Fruit fly (Drosophila melanogaster) whole organism, embryonic: ENCODE data around the gene CG10801.

Experiments used
- Atf3 ChIP-seq: fragments of 200-800 bp; sonication (Bioruptor generic); optimal IDR thresholded peaks from 3 replicates; lab custom pipeline; 2016; ENCODE audit warnings: missing biosample characterization, missing genetic modification characterization
- Awh ChIP-seq: fragments of 200-800 bp; sonication (Bioruptor generic); IDR thresholded peaks from 2 replicates; pipeline ENCODE4, ENCODE4 v1.3.6; 2022; ENCODE audit warnings: missing biosample characterization, missing genetic modification characterization
- CG10431 ChIP-seq: fragments of 200-800 bp; sonication (Bioruptor generic); optimal IDR thresholded peaks from 3 replicates; lab custom pipeline; 2018; ENCODE audit warnings: missing biosample characterization, mild to moderate bottlenecking, missing genetic modification characterization
- CG10543 ChIP-seq: fragments of 200-800 bp; sonication (Bioruptor generic); optimal IDR thresholded peaks from 3 replicates; lab custom pipeline; 2017; ENCODE audit warnings: missing biosample characterization, mild to moderate bottlenecking, missing genetic modification characterization, moderate library complexity
- CG10979 ChIP-seq: fragments of 200-800 bp; sonication (Bioruptor generic); optimal IDR thresholded peaks from 2 replicates; lab custom pipeline; 2018; ENCODE audit warnings: missing biosample characterization, mild to moderate bottlenecking, missing genetic modification characterization, moderate library complexity
- CG13624 ChIP-seq: fragments of 200-800 bp; sonication (Bioruptor generic); optimal IDR thresholded peaks from 2 replicates; lab custom pipeline; 2016; ENCODE audit warnings: missing biosample characterization, missing genetic modification characterization
- CG13775 ChIP-seq: fragments of 200-800 bp; sonication (Bioruptor generic); optimal IDR thresholded peaks from 3 replicates; lab custom pipeline; 2017; ENCODE audit warnings: missing biosample characterization, mild to moderate bottlenecking, missing genetic modification characterization
- CG13894 ChIP-seq: fragments of 200-800 bp; sonication (Bioruptor generic); optimal IDR thresholded peaks from 3 replicates; lab custom pipeline; 2018; ENCODE audit warnings: missing biosample characterization, mild to moderate bottlenecking, missing genetic modification characterization, moderate library complexity
- CG14860 ChIP-seq: fragments of 200-800 bp; sonication (Bioruptor generic); IDR thresholded peaks from 3 replicates; pipeline ENCODE4 v1.3.6; 2022; ENCODE audit warnings: missing biosample characterization, missing genetic modification characterization; ENCODE audit not compliant: partially characterized antibody
- CG15601 ChIP-seq: fragments of 200-800 bp; sonication (Bioruptor generic); optimal IDR thresholded peaks from 3 replicates; lab custom pipeline; 2019; ENCODE audit warnings: missing biosample characterization, mild to moderate bottlenecking, missing genetic modification characterization, moderate library complexity
- CG16779 ChIP-seq: fragments of 200-800 bp; sonication (Bioruptor generic); IDR thresholded peaks from 2 replicates; pipeline ENCODE4 v1.3.6; 2022; ENCODE audit warnings: missing biosample characterization, missing genetic modification characterization
- CG16863 ChIP-seq: fragments of 200-800 bp; sonication (Bioruptor generic); optimal IDR thresholded peaks from 3 replicates; lab custom pipeline; 2016; ENCODE audit warnings: missing biosample characterization, missing genetic modification characterization
- CG17802 ChIP-seq: fragments of 200-800 bp; sonication (Bioruptor generic); optimal IDR thresholded peaks from 2 replicates; lab custom pipeline; 2018; ENCODE audit warnings: missing biosample characterization, mild to moderate bottlenecking, missing genetic modification characterization, moderate library complexity
- CG18619 ChIP-seq: fragments of 200-800 bp; sonication (Bioruptor generic); optimal IDR thresholded peaks from 3 replicates; lab custom pipeline; 2017; ENCODE audit warnings: missing biosample characterization, mild to moderate bottlenecking, missing genetic modification characterization
- CG2889 ChIP-seq: fragments of 200-800 bp; sonication (Bioruptor generic); IDR thresholded peaks from 3 replicates; pipeline ENCODE4 v1.3.6; 2022; ENCODE audit warnings: missing biosample characterization, missing genetic modification characterization
- CG32532 ChIP-seq: fragments of 200-800 bp; sonication (Bioruptor generic); IDR thresholded peaks from 2 replicates; pipeline ENCODE4 v1.3.6; 2022; ENCODE audit warnings: missing biosample characterization, missing genetic modification characterization
- CG3847 ChIP-seq: fragments of 200-800 bp; sonication (Bioruptor generic); IDR thresholded peaks from 2 replicates; pipeline ENCODE4 v1.3.6; 2022; ENCODE audit warnings: missing biosample characterization, missing genetic modification characterization
- CG4282 ChIP-seq: fragments of 200-800 bp; sonication (Bioruptor generic); optimal IDR thresholded peaks from 2 replicates; lab custom pipeline; 2016; ENCODE audit warnings: missing biosample characterization, missing genetic modification characterization
- CG6654 ChIP-seq: fragments of 200-800 bp; sonication (Bioruptor generic); optimal IDR thresholded peaks from 2 replicates; lab custom pipeline; 2017; ENCODE audit warnings: missing biosample characterization, mild to moderate bottlenecking, missing genetic modification characterization
- CG8478 ChIP-seq: fragments of >200 bp; optimal IDR thresholded peaks from 2 replicates; lab custom pipeline; 2018
- Mes4 ChIP-seq: fragments of 200-800 bp; sonication (Bioruptor generic); optimal IDR thresholded peaks from 2 replicates; lab custom pipeline; 2016; ENCODE audit warnings: missing biosample characterization, missing genetic modification characterization
- Nf-YA ChIP-seq: fragments of 200-800 bp; sonication (Bioruptor generic); IDR thresholded peaks from 2 replicates; pipeline ENCODE4 v1.3.6; 2022; ENCODE audit warnings: missing biosample characterization, missing genetic modification characterization
- Opbp ChIP-seq: fragments of 200-800 bp; sonication (Bioruptor generic); IDR thresholded peaks from 3 replicates; pipeline ENCODE4 v1.3.6; 2022; ENCODE audit warnings: missing biosample characterization, missing genetic modification characterization; ENCODE audit not compliant: partially characterized antibody
- Six4 ChIP-seq: fragments of 200-800 bp; sonication (Bioruptor generic); optimal IDR thresholded peaks from 2 replicates; lab custom pipeline; 2016; ENCODE audit warnings: missing biosample characterization, missing genetic modification characterization
- Spps ChIP-seq: fragments of 200-800 bp; sonication (Bioruptor generic); optimal IDR thresholded peaks from 2 replicates; lab custom pipeline; 2018; ENCODE audit warnings: missing biosample characterization, mild to moderate bottlenecking, missing genetic modification characterization
- Sry-δ ChIP-seq: fragments of 200-800 bp; sonication (Bioruptor generic); optimal IDR thresholded peaks from 2 replicates; lab custom pipeline; 2016; ENCODE audit warnings: missing biosample characterization, missing genetic modification characterization
- abd-A ChIP-seq: fragments of 200-800 bp; sonication (Bioruptor generic); optimal IDR thresholded peaks from 3 replicates; lab custom pipeline; 2019; ENCODE audit warnings: missing biosample characterization, mild to moderate bottlenecking, missing genetic modification characterization, moderate library complexity
- ara ChIP-seq: fragments of 200-800 bp; sonication (Bioruptor generic); IDR thresholded peaks from 2 replicates; pipeline ENCODE4 v1.3.6; 2022; ENCODE audit warnings: missing biosample characterization, missing genetic modification characterization
- br ChIP-seq: fragments of >200 bp; optimal IDR thresholded peaks from 2 replicates; lab custom pipeline; 2017
- btn ChIP-seq: fragments of 200-800 bp; sonication (Bioruptor generic); optimal IDR thresholded peaks from 2 replicates; lab custom pipeline; 2016; ENCODE audit warnings: missing biosample characterization, missing genetic modification characterization
- chinmo ChIP-seq: fragments of 200-800 bp; sonication (Bioruptor generic); IDR thresholded peaks from 4 replicates; pipeline ENCODE4 v1.3.6; 2022; ENCODE audit warnings: missing biosample characterization, missing genetic modification characterization; ENCODE audit not compliant: partially characterized antibody
- corto ChIP-seq: fragments of 200-800 bp; sonication (Bioruptor generic); optimal IDR thresholded peaks from 2 replicates; lab custom pipeline; 2016; ENCODE audit warnings: missing biosample characterization, mild to moderate bottlenecking, missing genetic modification characterization, moderate library complexity
- cwo ChIP-seq: fragments of 200-800 bp; sonication (Bioruptor generic); optimal IDR thresholded peaks from 3 replicates; lab custom pipeline; 2017; ENCODE audit warnings: missing biosample characterization, missing genetic modification characterization, mild to moderate bottlenecking, moderate library complexity, missing genetic modification reagents
- danr ChIP-seq: fragments of 200-800 bp; sonication (Bioruptor generic); IDR thresholded peaks from 2 replicates; pipeline ENCODE4 v1.3.6; 2022; ENCODE audit warnings: missing biosample characterization, missing genetic modification characterization
- dm ChIP-seq: fragments of 200-800 bp; sonication (Bioruptor generic); optimal IDR thresholded peaks from 3 replicates; lab custom pipeline; 2016; ENCODE audit warnings: missing biosample characterization, missing genetic modification characterization
- grn ChIP-seq: fragments of 200-800 bp; sonication (Bioruptor generic); optimal IDR thresholded peaks from 3 replicates; lab custom pipeline; 2017; ENCODE audit warnings: missing biosample characterization, missing genetic modification characterization
- hkb ChIP-seq, 2 experiments: fragments of 200-800 bp in 1 of 2; fragments of >200 bp in 1 of 2; sonication (Bioruptor generic) in 1 of 2; IDR thresholded peaks in 1 of 2; optimal IDR thresholded peaks in 1 of 2; 2 replicates each; pipeline versions ENCODE4 v1.3.6 to Lab custom; 2017 to 2022; ENCODE audit warnings: missing biosample characterization in 1 of 2, missing genetic modification characterization in 1 of 2
- insv ChIP-seq, 2 experiments: fragments of 200-800 bp; sonication (Bioruptor generic); optimal IDR thresholded peaks; 3 replicates each; lab custom pipeline; 2016 to 2018; ENCODE audit warnings: missing biosample characterization in 2 of 2, missing genetic modification characterization in 2 of 2
- kni ChIP-seq: fragments of 200-800 bp; sonication (Bioruptor generic); optimal IDR thresholded peaks from 3 replicates; lab custom pipeline; 2017; ENCODE audit warnings: mild to moderate bottlenecking, missing biosample characterization, missing genetic modification reagents, missing genetic modification characterization
- lbe ChIP-seq: fragments of 200-800 bp; sonication (Bioruptor generic); optimal IDR thresholded peaks from 2 replicates; lab custom pipeline; 2016; ENCODE audit warnings: missing biosample characterization, mild to moderate bottlenecking, missing genetic modification characterization
- nmo ChIP-seq: fragments of 200-800 bp; sonication (Bioruptor generic); optimal IDR thresholded peaks from 2 replicates; lab custom pipeline; 2018; ENCODE audit warnings: missing biosample characterization, mild to moderate bottlenecking, missing genetic modification characterization, moderate library complexity
- oc ChIP-seq: fragments of 200-800 bp; sonication (Bioruptor generic); optimal IDR thresholded peaks from 2 replicates; lab custom pipeline; 2018; ENCODE audit warnings: missing biosample characterization, mild to moderate bottlenecking, missing genetic modification characterization, moderate library complexity
- onecut ChIP-seq: fragments of 200-800 bp; sonication (Bioruptor generic); IDR thresholded peaks from 2 replicates; pipeline ENCODE4 v1.3.6; 2022; ENCODE audit warnings: missing biosample characterization, missing genetic modification characterization
- sd ChIP-seq: fragments of 200-800 bp; sonication (Bioruptor generic); optimal IDR thresholded peaks from 3 replicates; lab custom pipeline; 2018; ENCODE audit warnings: missing biosample characterization, mild to moderate bottlenecking, missing genetic modification characterization, moderate library complexity
- sens ChIP-seq: fragments of 200-800 bp; sonication (Bioruptor generic); peaks from one replicate; lab custom pipeline; 2016; ENCODE audit warnings: missing biosample characterization, missing genetic modification characterization
- sqz ChIP-seq: fragments of 200-800 bp; sonication (Bioruptor generic); optimal IDR thresholded peaks from 3 replicates; lab custom pipeline; 2018; ENCODE audit warnings: missing biosample characterization, mild to moderate bottlenecking, missing genetic modification characterization
- sr ChIP-seq: fragments of 200-800 bp; sonication (Bioruptor generic); IDR thresholded peaks from 3 replicates; pipeline ENCODE4 v1.3.6; 2022; ENCODE audit warnings: missing biosample characterization, missing genetic modification characterization
- vvl ChIP-seq: fragments of 200-800 bp; sonication (Bioruptor generic); IDR thresholded peaks from 2 replicates; pipeline ENCODE4 v1.3.6; 2022; ENCODE audit warnings: missing biosample characterization, missing genetic modification characterization
- yki ChIP-seq: fragments of >200 bp; optimal IDR thresholded peaks from 3 replicates; lab custom pipeline; 2018

Gene CG10801

dm6 chrX:3460140-3460642 is at the start of gene CG10801, which contains the start of gene CG16782:
Gene CG10801, plus strand, starts transcription at chrX:3460592.
Gene CG16782, minus strand, starts transcription at chrX:3460240.
- TF ChIP-seq CG32532 (GFP tag; lab: Robert Waterston, UW) (no peak), yki (no peak), chinmo (GFP tag; lab: Robert Waterston, UW) (no peak), CG4282 (GFP tag; lab: Kevin White, UChicago) (no peak), insv (GFP tag; optimal IDR thresholded peaks at IDR 0.05; lab: Kevin White, UChicago) (no peak), CG17802 (no peak), danr (GFP tag; lab: Robert Waterston, UW) (no peak), Nf-YA (no peak), CG14860 (GFP tag; lab: Robert Waterston, UW) (no peak), CG13775 (GFP tag; lab: Kevin White, UChicago) (no peak), oc (no peak), btn (GFP tag; lab: Kevin White, UChicago) (no peak), kni (GFP tag; lab: Kevin White, UChicago) (no peak), Atf3 (GFP tag; lab: Kevin White, UChicago) (no peak), Six4 (GFP tag; lab: Kevin White, UChicago) (no peak), br (lab: Kevin White, UChicago) (no peak), dm (no peak)

dm6 chrX:3411411-3411810 is 49.0 kb upstream of the CG10801 start:
- no peak for TF ChIP-seq CG13624 (GFP tag; lab: Kevin White, UChicago)
- TF ChIP-seq abd-A (tag; lab: Kevin White, UChicago), result peak; percentile 68
- TF ChIP-seq grn (GFP tag; lab: Kevin White, UChicago), result peak; percentile 11
- TF ChIP-seq CG14860 (GFP tag; lab: Robert Waterston, UW), result no peak
- peak; percentile 60 for TF ChIP-seq sd (tag; lab: Kevin White, UChicago)
- 0 out of 4 replicates have a peak, but pooled peaks have one; percentile 28 for TF ChIP-seq chinmo (GFP tag; lab: Robert Waterston, UW)
- peak; percentile 14 for TF ChIP-seq CG13894
- peak; percentile 70 for TF ChIP-seq sens (GFP tag; lab: Kevin White, UChicago)
- TF ChIP-seq sqz (GFP tag; lab: Kevin White, UChicago), result no peak
- peak; percentile 23; the same call in 1 of the 2 replicates for TF ChIP-seq Awh (GFP tag; lab: Robert Waterston, UW)
- TF ChIP-seq cwo (GFP tag; lab: Kevin White, UChicago), result peak; percentile 76
- TF ChIP-seq vvl (GFP tag; lab: Robert Waterston, UW), result peak; percentile 64; the same call in 1 of the 2 replicates

dm6 chrX:3411812-3412211 is 48.6 kb upstream of the CG10801 start:
- TF ChIP-seq Spps (tag; lab: Kevin White, UChicago), result no peak
- no peak for TF ChIP-seq CG2889 (GFP tag; lab: Robert Waterston, UW)
- no peak for TF ChIP-seq Opbp (GFP tag; lab: Robert Waterston, UW)
- TF ChIP-seq CG6654 (GFP tag; lab: Kevin White, UChicago), result no peak
- TF ChIP-seq lbe (GFP tag; lab: Kevin White, UChicago), result peak; percentile 46
- TF ChIP-seq CG8478 (lab: Kevin White, UChicago), result no peak
- no peak for TF ChIP-seq onecut
- no peak for TF ChIP-seq CG16863 (GFP tag; lab: Kevin White, UChicago)
- TF ChIP-seq Sry-δ (GFP tag; lab: Kevin White, UChicago), result no peak
- TF ChIP-seq CG10543 (GFP tag; lab: Kevin White, UChicago), result no peak
- TF ChIP-seq corto (GFP tag; lab: Kevin White, UChicago), result peak; percentile 53
- TF ChIP-seq ara, result no peak
- TF ChIP-seq CG15601 (tag; lab: Kevin White, UChicago), result no peak
- TF ChIP-seq nmo (GFP tag; lab: Kevin White, UChicago), result no peak
- TF ChIP-seq Mes4, result no peak
- no peak for TF ChIP-seq CG16779 (GFP tag; lab: Robert Waterston, UW)
- TF ChIP-seq hkb (optimal IDR thresholded peaks at IDR 0.05; lab: Kevin White, UChicago), result no peak
- TF ChIP-seq hkb (GFP tag; IDR thresholded peaks at IDR 0.05; lab: Robert Waterston, UW), result no peak
- no peak for TF ChIP-seq CG18619
- TF ChIP-seq sqz (GFP tag; lab: Kevin White, UChicago), result no peak
- TF ChIP-seq CG3847, result no peak
- no peak for TF ChIP-seq CG10431 (GFP tag; lab: Kevin White, UChicago)
- no peak for TF ChIP-seq CG10979 (tag; lab: Kevin White, UChicago)
- TF ChIP-seq sr (GFP tag; lab: Robert Waterston, UW), result no peak
